Worm (Caenorhabditis elegans): ENCODE data around the gene bgnt-1.3.

DNA sequence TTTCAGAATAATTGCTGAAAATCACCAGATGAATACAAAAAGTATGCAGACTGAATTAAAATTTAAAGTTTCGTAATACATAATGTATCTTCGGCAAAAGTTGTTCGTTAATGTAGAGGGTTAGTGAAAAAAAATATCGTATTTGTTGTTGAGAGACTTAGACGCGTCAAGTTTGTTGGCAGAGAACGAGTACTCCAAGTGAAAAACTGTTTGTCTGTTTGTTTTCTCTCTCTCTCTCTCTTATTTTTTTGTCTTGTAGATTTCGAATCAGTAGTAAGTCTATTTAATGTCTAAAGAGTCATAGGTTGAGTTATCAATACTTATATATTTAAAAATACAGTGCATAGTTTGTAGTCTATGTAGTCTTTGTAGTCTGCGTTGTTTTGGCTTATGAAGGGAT is 13.3 kb upstream of the bgnt-1.3 start, which contains the start of the genes fbxa-2 and T13F3.8:
- TF ChIP-seq mml-1 (tag; optimal IDR thresholded peaks at IDR 0.05): no peak
- TF ChIP-seq pqm-1 (tag; optimal IDR thresholded peaks at IDR 0.05): no peak
- TF ChIP-seq nhr-237 (tag; optimal IDR thresholded peaks at IDR 0.05): no peak
- no peak for TF ChIP-seq egl-5 (tag; optimal IDR thresholded peaks at IDR 0.05)
- no peak for TF ChIP-seq jun-1 (tag; optimal IDR thresholded peaks at IDR 0.05)
- TF ChIP-seq aly-2 (tag; optimal IDR thresholded peaks at IDR 0.05): no peak
- no peak for TF ChIP-seq nhr-77 (tag; optimal IDR thresholded peaks at IDR 0.05)
- no peak for TF ChIP-seq nhr-76 (tag; optimal IDR thresholded peaks at IDR 0.05)
- no peak for TF ChIP-seq nhr-25 (tag; optimal IDR thresholded peaks at IDR 0.05)
- no peak for TF ChIP-seq fos-1 (tag; optimal IDR thresholded peaks at IDR 0.05)
- TF ChIP-seq nfya-1 (tag; optimal IDR thresholded peaks at IDR 0.05; ENCODE audit: insufficient read depth): no peak
- TF ChIP-seq unc-62 (GFP tag; optimal IDR thresholded peaks at IDR 0.05): no peak
- TF ChIP-seq egl-27 (tag; optimal IDR thresholded peaks at IDR 0.05): no peak
- TF ChIP-seq R02D3.7 (tag; optimal IDR thresholded peaks at IDR 0.05): no peak
